Worm (Caenorhabditis elegans) whole organism, L1 larva: Measurements from ENCODE around the gene ipla-5.

ENCODE experiments used
- ama-1 ChIP-seq: fragments of 150-350 bp; optimal IDR thresholded peaks from 2 replicates; lab custom pipeline; 2014
- ceh-82 ChIP-seq, 3 experiments: fragments of 150-350 bp in 1 of 3; sonication (generic microtip) in 2 of 3; optimal IDR thresholded peaks; 2 replicates each; lab custom pipeline; 2014 to 2017; ENCODE audit warnings: missing biosample characterization in 3 of 3, missing genetic modification characterization in 3 of 3
- ces-1 ChIP-seq: fragments of 150-350 bp; optimal IDR thresholded peaks from 2 replicates; lab custom pipeline; 2014; ENCODE audit warnings: missing biosample characterization, missing genetic modification reagents, missing genetic modification characterization
- dpl-1 ChIP-seq, 3 experiments: fragments of 150-350 bp in 2 of 3; sonication (generic microtip) in 1 of 3; optimal IDR thresholded peaks; 2 replicates each; lab custom pipeline; 2014 to 2017; ENCODE audit warnings: missing biosample characterization in 3 of 3, missing genetic modification characterization in 3 of 3, missing genetic modification reagents in 3 of 3
- fos-1 ChIP-seq: fragments of 150-350 bp; optimal IDR thresholded peaks from 2 replicates; lab custom pipeline; 2014; ENCODE audit warnings: missing biosample characterization, missing genetic modification characterization
- isw-1 ChIP-seq: fragments of 200-800 bp; sonication (Bioruptor generic); IDR thresholded peaks from 2 replicates; pipeline ENCODE4 v1.3.6; 2022; ENCODE audit warnings: missing genetic modification characterization, missing compliant biosample characterization
- lin-35 ChIP-seq, 2 experiments: fragments of 150-350 bp; optimal IDR thresholded peaks; 2 replicates each; lab custom pipeline; 2014; ENCODE audit warnings: missing biosample characterization in 2 of 2, missing genetic modification characterization in 2 of 2, missing genetic modification reagents in 2 of 2
- mep-1 ChIP-seq: fragments of 150-350 bp; optimal IDR thresholded peaks from 2 replicates; lab custom pipeline; 2014; ENCODE audit warnings: missing biosample characterization, missing genetic modification characterization
- nhr-90 ChIP-seq: sonication (generic microtip); optimal IDR thresholded peaks from 2 replicates; lab custom pipeline; 2016; ENCODE audit warnings: mild to moderate bottlenecking, missing genetic modification characterization, missing compliant biosample characterization; ENCODE audit not compliant: poor library complexity
- tbx-2 ChIP-seq: sonication (generic microtip); optimal IDR thresholded peaks from 2 replicates; lab custom pipeline; 2016; ENCODE audit warnings: missing genetic modification characterization, missing compliant biosample characterization
- zag-1 ChIP-seq: fragments of 150-350 bp; optimal IDR thresholded peaks from 2 replicates; lab custom pipeline; 2014; ENCODE audit warnings: missing biosample characterization, missing genetic modification characterization

ce11 chrIV:8754146-8754545, 39.1 kb downstream of the ipla-5 start:
- TF ChIP-seq dpl-1 (GFP tag; optimal IDR thresholded peaks at IDR 0.05; lab: Kevin White, UChicago): no peak
- TF ChIP-seq isw-1 (GFP tag; lab: Robert Waterston, UW): no peak
- no peak for TF ChIP-seq lin-35 (GFP tag; optimal IDR thresholded peaks at IDR 0.05; lab: Kevin White, UChicago)
- no peak for TF ChIP-seq ceh-82 (tag; optimal IDR thresholded peaks at IDR 0.05; lab: Kevin White, UChicago)
- no peak for TF ChIP-seq ces-1
- no peak for TF ChIP-seq mep-1 (tag; lab: Kevin White, UChicago)
- no peak for TF ChIP-seq zag-1 (tag; lab: Kevin White, UChicago)
- TF ChIP-seq fos-1 (tag; lab: Kevin White, UChicago): no peak
- TF ChIP-seq ama-1: no peak
- no peak for TF ChIP-seq tbx-2 (tag; lab: Kevin White, UChicago)
- no peak for TF ChIP-seq nhr-90
